Fruit fly (Drosophila melanogaster): Measurements from ENCODE around the gene CG7071.

Gene CG7071

dm6 chr3R:22331691-22332090 is 30.7 kb upstream of the CG7071 start, which contains the start of gene CG13862:
Gene CG13862 (plus strand): TSS chr3R:22331991.
- TF ChIP-seq pan (optimal IDR thresholded peaks at IDR 0.05) = no peak
- TF ChIP-seq Mio (GFP tag; optimal IDR thresholded peaks at IDR 0.05) = no peak
- TF ChIP-seq Hr83 (GFP tag; optimal IDR thresholded peaks at IDR 0.05; ENCODE audit: poor library complexity, severe bottlenecking) = no peak
- TF ChIP-seq Myc (optimal IDR thresholded peaks at IDR 0.05) = no peak
- TF ChIP-seq h (GFP tag; optimal IDR thresholded peaks at IDR 0.05) = no peak
- no peak for TF ChIP-seq dmrt93B (GFP tag; optimal IDR thresholded peaks at IDR 0.05)
- no peak for TF ChIP-seq ey (GFP tag; optimal IDR thresholded peaks at IDR 0.05)
- no peak for TF ChIP-seq N (GFP tag; optimal IDR thresholded peaks at IDR 0.05)

- no peak for TF ChIP-seq sage (GFP tag; optimal IDR thresholded peaks at IDR 0.05)
- no peak for TF ChIP-seq brk (GFP tag; optimal IDR thresholded peaks at IDR 0.05)
These were observed 28.4 kb upstream of the CG7071 start, which contains the start of gene CG5391 for dm6 chr3R:22334050-22334449. Gene CG5391 (minus strand): TSS chr3R:22334150.

- TF ChIP-seq foxo (GFP tag; optimal IDR thresholded peaks at IDR 0.05) = peak in 1 of 2 experiments; percentile 64
- TF ChIP-seq Abd-B (GFP tag; optimal IDR thresholded peaks at IDR 0.05) = no peak
- TF ChIP-seq HLH106 (tag; optimal IDR thresholded peaks at IDR 0.05) = peak; percentile 64
- no peak for TF ChIP-seq dl (GFP tag; optimal IDR thresholded peaks at IDR 0.05; ENCODE audit: insufficient read depth in 1 of 2, partially characterized antibody in 2 of 2)
- peak; percentile 47 for TF ChIP-seq rgr (GFP tag; optimal IDR thresholded peaks at IDR 0.05)
- TF ChIP-seq woc (GFP tag; optimal IDR thresholded peaks at IDR 0.05) = peak; percentile 16
- TF ChIP-seq br (GFP tag; optimal IDR thresholded peaks at IDR 0.05) = peak; percentile 64
- peak; percentile 65 for TF ChIP-seq ey (GFP tag; optimal IDR thresholded peaks at IDR 0.05)
- peak; percentile 46 for TF ChIP-seq OdsH (GFP tag; optimal IDR thresholded peaks at IDR 0.05)
- peak; percentile 55 for TF ChIP-seq Hnf4 (GFP tag; optimal IDR thresholded peaks at IDR 0.05)
- TF ChIP-seq fru (GFP tag; optimal IDR thresholded peaks at IDR 0.05) = peak; percentile 57
- peak; percentile 62 for TF ChIP-seq Sp1 (GFP tag; optimal IDR thresholded peaks at IDR 0.05)
- TF ChIP-seq tai (GFP tag; optimal IDR thresholded peaks at IDR 0.05) = peak; percentile 33
- TF ChIP-seq sv (GFP tag; optimal IDR thresholded peaks at IDR 0.05) = no peak
- TF ChIP-seq h (GFP tag; optimal IDR thresholded peaks at IDR 0.05) = peak; percentile 71
- TF ChIP-seq CG9705 (GFP tag; optimal IDR thresholded peaks at IDR 0.05) = peak; percentile 17
- TF ChIP-seq psq (GFP tag; optimal IDR thresholded peaks at IDR 0.05) = peak; percentile 27
- no peak for TF ChIP-seq lola (GFP tag; optimal IDR thresholded peaks at IDR 0.05)
- TF ChIP-seq dsf (GFP tag; optimal IDR thresholded peaks at IDR 0.05; ENCODE audit: borderline replicate concordance) = no peak
These were observed 22.9 kb upstream of the CG7071 start for dm6 chr3R:22339510-22339909.

- no peak for TF ChIP-seq Hr78 (GFP tag; optimal IDR thresholded peaks at IDR 0.05)
- TF ChIP-seq Jra (GFP tag; optimal IDR thresholded peaks at IDR 0.05) = no peak
- TF ChIP-seq Hnf4 (GFP tag; optimal IDR thresholded peaks at IDR 0.05) = no peak
- no peak for TF ChIP-seq psq (GFP tag; optimal IDR thresholded peaks at IDR 0.05)
- no peak for TF ChIP-seq rgr (GFP tag; optimal IDR thresholded peaks at IDR 0.05)
- no peak for TF ChIP-seq foxo (GFP tag; optimal IDR thresholded peaks at IDR 0.05)
- no peak for TF ChIP-seq Hr83 (GFP tag; optimal IDR thresholded peaks at IDR 0.05; ENCODE audit: poor library complexity, severe bottlenecking)
- TF ChIP-seq fru (GFP tag; optimal IDR thresholded peaks at IDR 0.05) = no peak
- no peak for TF ChIP-seq OdsH (GFP tag; optimal IDR thresholded peaks at IDR 0.05)
- no peak for TF ChIP-seq Rel (GFP tag; optimal IDR thresholded peaks at IDR 0.05)
- no peak for TF ChIP-seq Rel (tag; optimal IDR thresholded peaks at IDR 0.05)
- no peak for TF ChIP-seq sage (GFP tag; optimal IDR thresholded peaks at IDR 0.05)
- TF ChIP-seq dsf (GFP tag; optimal IDR thresholded peaks at IDR 0.05; ENCODE audit: borderline replicate concordance) = no peak
- TF ChIP-seq brk (GFP tag; optimal IDR thresholded peaks at IDR 0.05) = no peak
- no peak for TF ChIP-seq lola (GFP tag; optimal IDR thresholded peaks at IDR 0.05)
- no peak for TF ChIP-seq pan (optimal IDR thresholded peaks at IDR 0.05)
- TF ChIP-seq br (GFP tag; optimal IDR thresholded peaks at IDR 0.05) = no peak
- TF ChIP-seq CG32264 (GFP tag; optimal IDR thresholded peaks at IDR 0.05) = no peak
These were observed 22.2 kb upstream of the CG7071 start, which contains the start of gene CG5388 for dm6 chr3R:22340207-22340606. Gene CG5388 (minus strand): TSS chr3R:22340307.

dm6 chr3R:22341652-22342051 is 20.8 kb upstream of the CG7071 start:
- no peak for TF ChIP-seq usp (GFP tag; optimal IDR thresholded peaks at IDR 0.05)
- TF ChIP-seq Dfd (GFP tag; optimal IDR thresholded peaks at IDR 0.05) = peak; percentile 74
